Fruit fly (Drosophila melanogaster) whole organism, embryonic: Measurements from ENCODE around the gene Ugt37A3.

Experiments used
- Antp ChIP-seq: fragments of 200-800 bp; sonication (Bioruptor generic); optimal IDR thresholded peaks from 3 replicates; lab custom pipeline; 2016; ENCODE audit warnings: missing biosample characterization, missing genetic modification characterization
- Atf3 ChIP-seq: fragments of 200-800 bp; sonication (Bioruptor generic); optimal IDR thresholded peaks from 3 replicates; lab custom pipeline; 2016; ENCODE audit warnings: missing biosample characterization, missing genetic modification characterization
- Awh ChIP-seq: fragments of 200-800 bp; sonication (Bioruptor generic); IDR thresholded peaks from 2 replicates; pipeline ENCODE4, ENCODE4 v1.3.6; 2022; ENCODE audit warnings: missing biosample characterization, missing genetic modification characterization
- B-H2 ChIP-seq: fragments of 200-800 bp; sonication (Bioruptor generic); optimal IDR thresholded peaks from 2 replicates; lab custom pipeline; 2018; ENCODE audit warnings: missing biosample characterization, mild to moderate bottlenecking, missing genetic modification characterization
- Bdp1 ChIP-seq: fragments of 200-800 bp; sonication (Bioruptor generic); optimal IDR thresholded peaks from 3 replicates; lab custom pipeline; 2016; ENCODE audit warnings: missing biosample characterization, missing genetic modification characterization
- CG10543 ChIP-seq: fragments of 200-800 bp; sonication (Bioruptor generic); optimal IDR thresholded peaks from 3 replicates; lab custom pipeline; 2017; ENCODE audit warnings: missing biosample characterization, mild to moderate bottlenecking, missing genetic modification characterization, moderate library complexity
- CG11085 ChIP-seq: fragments of 200-800 bp; sonication (Bioruptor generic); IDR thresholded peaks from 2 replicates; pipeline ENCODE4 v1.3.6; 2022; ENCODE audit warnings: missing biosample characterization, missing genetic modification characterization
- CG11093 ChIP-seq: fragments of 200-800 bp; sonication (Bioruptor generic); IDR thresholded peaks from 3 replicates; pipeline ENCODE4 v1.3.6; 2022; ENCODE audit warnings: missing biosample characterization, missing genetic modification characterization
- CG14050 ChIP-seq: fragments of 200-800 bp; sonication (Bioruptor generic); IDR thresholded peaks from 3 replicates; pipeline ENCODE4 v1.3.6; 2022; ENCODE audit warnings: missing biosample characterization, missing genetic modification characterization
- CG16815 ChIP-seq: fragments of 200-800 bp; sonication (Bioruptor generic); optimal IDR thresholded peaks from 3 replicates; lab custom pipeline; 2017; ENCODE audit warnings: missing biosample characterization, mild to moderate bottlenecking, missing genetic modification characterization
- CG18011 ChIP-seq: fragments of 200-800 bp; sonication (Bioruptor generic); optimal IDR thresholded peaks from 2 replicates; lab custom pipeline; 2017; ENCODE audit warnings: missing biosample characterization, missing genetic modification characterization, mild to moderate bottlenecking, moderate library complexity, missing genotype
- CG1832 ChIP-seq: fragments of 200-800 bp; sonication (Bioruptor generic); optimal IDR thresholded peaks from 2 replicates; lab custom pipeline; 2017; ENCODE audit warnings: missing biosample characterization, mild to moderate bottlenecking, missing genetic modification characterization, inconsistent platforms
- CG3163 ChIP-seq: fragments of 200-800 bp; sonication (Bioruptor generic); optimal IDR thresholded peaks from 3 replicates; lab custom pipeline; 2016; ENCODE audit warnings: missing biosample characterization, missing genetic modification characterization
- CG32772 ChIP-seq: fragments of 200-800 bp; sonication (Bioruptor generic); IDR thresholded peaks from 2 replicates; pipeline ENCODE4 v1.3.6; 2022; ENCODE audit warnings: missing biosample characterization, missing genetic modification characterization
- CG43689 ChIP-seq: fragments of 200-800 bp; sonication (Bioruptor generic); IDR thresholded peaks from 2 replicates; pipeline ENCODE4 v1.3.6; 2022; ENCODE audit warnings: missing biosample characterization, missing genetic modification characterization
- CG4424 ChIP-seq: fragments of 200-800 bp; sonication (Bioruptor generic); optimal IDR thresholded peaks from 3 replicates; lab custom pipeline; 2016; ENCODE audit warnings: missing biosample characterization, missing genetic modification characterization
- CG4854 ChIP-seq: fragments of 200-800 bp; sonication (Bioruptor generic); optimal IDR thresholded peaks from 2 replicates; lab custom pipeline; 2016; ENCODE audit warnings: missing biosample characterization, missing genetic modification characterization, inconsistent platforms
- CG8765 ChIP-seq: fragments of 200-800 bp; sonication (Bioruptor generic); IDR thresholded peaks from 2 replicates; pipeline ENCODE4 v1.3.6; 2022; ENCODE audit warnings: missing biosample characterization, missing genetic modification characterization
- CG9215 ChIP-seq: fragments of 200-800 bp; sonication (Bioruptor generic); IDR thresholded peaks from 2 replicates; pipeline ENCODE4 v1.3.6; 2022; ENCODE audit warnings: missing biosample characterization, missing genetic modification characterization
- CG9932 ChIP-seq: fragments of 200-800 bp; sonication (Bioruptor generic); IDR thresholded peaks from 2 replicates; pipeline ENCODE4 v1.3.6; 2022; ENCODE audit warnings: missing biosample characterization, missing genetic modification characterization
- CkIIα-i1 ChIP-seq: fragments of 200-800 bp; sonication (Bioruptor generic); IDR thresholded peaks from 2 replicates; pipeline ENCODE4 v1.3.6; 2022; ENCODE audit warnings: missing biosample characterization, missing genetic modification characterization
- Eip74EF ChIP-seq, 2 experiments: fragments of 200-800 bp in 1 of 2; fragments of >200 bp in 1 of 2; sonication (Bioruptor generic) in 1 of 2; optimal IDR thresholded peaks; 2 replicates each; lab custom pipeline; 2017 to 2019; ENCODE audit warnings: missing biosample characterization in 2 of 2, missing genetic modification characterization in 2 of 2, mild to moderate bottlenecking in 1 of 2, moderate library complexity in 1 of 2
- Fer2 ChIP-seq: fragments of 200-800 bp; sonication (Bioruptor generic); optimal IDR thresholded peaks from 2 replicates; lab custom pipeline; 2018; ENCODE audit warnings: missing biosample characterization, mild to moderate bottlenecking, missing genetic modification characterization, moderate library complexity
- Hmx ChIP-seq: fragments of 200-800 bp; sonication (Bioruptor generic); optimal IDR thresholded peaks from 2 replicates; lab custom pipeline; 2016; ENCODE audit warnings: missing biosample characterization, missing genetic modification characterization
- Hr78 ChIP-seq, 2 experiments: fragments of 200-800 bp in 1 of 2; fragments of >200 bp in 1 of 2; sonication (Bioruptor generic) in 1 of 2; optimal IDR thresholded peaks; 2 replicates each; lab custom pipeline; 2017 to 2019; ENCODE audit warnings: missing biosample characterization in 2 of 2, missing genetic modification characterization in 2 of 2, mild to moderate bottlenecking in 1 of 2, moderate library complexity in 1 of 2
- Lim3 ChIP-seq: fragments of 200-800 bp; sonication (Bioruptor generic); IDR thresholded peaks from 2 replicates; pipeline ENCODE4 v1.3.6; 2022; ENCODE audit warnings: missing biosample characterization, missing genetic modification characterization
- MBD-R2 ChIP-seq: fragments of 200-800 bp; sonication (Bioruptor generic); IDR thresholded peaks from 2 replicates; pipeline ENCODE4 v1.3.6; 2022; ENCODE audit warnings: missing biosample characterization, missing genetic modification characterization
- NFAT ChIP-seq: fragments of 200-800 bp; sonication (Bioruptor generic); IDR thresholded peaks from 2 replicates; pipeline ENCODE4 v1.3.6; 2022; ENCODE audit warnings: missing biosample characterization, missing genetic modification characterization
- Nf-YB ChIP-seq: fragments of 200-800 bp; sonication (Bioruptor generic); optimal IDR thresholded peaks from 3 replicates; lab custom pipeline; 2019; ENCODE audit warnings: missing biosample characterization, mild to moderate bottlenecking, missing genetic modification characterization, moderate library complexity
- Rfx ChIP-seq: fragments of 200-800 bp; sonication (Bioruptor generic); IDR thresholded peaks from 2 replicates; pipeline ENCODE4 v1.3.6; 2022; ENCODE audit warnings: missing biosample characterization, missing genetic modification characterization
- Side ChIP-seq: fragments of 200-800 bp; sonication (Bioruptor generic); optimal IDR thresholded peaks from 2 replicates; lab custom pipeline; 2016; ENCODE audit warnings: missing biosample characterization, missing genetic modification characterization
- Sry-β ChIP-seq: fragments of 200-800 bp; sonication (Bioruptor generic); optimal IDR thresholded peaks from 2 replicates; lab custom pipeline; 2018; ENCODE audit warnings: missing biosample characterization, mild to moderate bottlenecking, missing genetic modification characterization, moderate library complexity
- Xbp1 ChIP-seq: fragments of 200-800 bp; sonication (Bioruptor generic); optimal IDR thresholded peaks from 3 replicates; lab custom pipeline; 2016; ENCODE audit warnings: missing biosample characterization, mild to moderate bottlenecking, missing genetic modification characterization
- crc ChIP-seq: fragments of 200-800 bp; sonication (Bioruptor generic); optimal IDR thresholded peaks from 2 replicates; lab custom pipeline; 2016; ENCODE audit warnings: missing biosample characterization, missing genetic modification characterization
- da ChIP-seq: fragments of 200-800 bp; sonication (Bioruptor generic); optimal IDR thresholded peaks from 2 replicates; lab custom pipeline; 2016; ENCODE audit warnings: missing biosample characterization, missing genetic modification characterization
- dm ChIP-seq: fragments of 200-800 bp; sonication (Bioruptor generic); optimal IDR thresholded peaks from 3 replicates; lab custom pipeline; 2016; ENCODE audit warnings: missing biosample characterization, missing genetic modification characterization
- dmrt11E ChIP-seq: fragments of 200-800 bp; sonication (Bioruptor generic); optimal IDR thresholded peaks from 3 replicates; lab custom pipeline; 2018; ENCODE audit warnings: missing biosample characterization, mild to moderate bottlenecking, missing genetic modification characterization, moderate library complexity
- dmrt99B ChIP-seq: fragments of 200-800 bp; sonication (Bioruptor generic); optimal IDR thresholded peaks from 2 replicates; lab custom pipeline; 2018; ENCODE audit warnings: missing biosample characterization, mild to moderate bottlenecking, missing genetic modification characterization, moderate library complexity
- ftz-f1 ChIP-seq: fragments of 200-800 bp; sonication (Bioruptor generic); optimal IDR thresholded peaks from 2 replicates; lab custom pipeline; 2016; ENCODE audit warnings: missing biosample characterization, missing genetic modification characterization
- her ChIP-seq: fragments of 200-800 bp; sonication (Bioruptor generic); optimal IDR thresholded peaks from 2 replicates; lab custom pipeline; 2016; ENCODE audit warnings: missing biosample characterization, missing genetic modification characterization
- ind ChIP-seq: fragments of 200-800 bp; sonication (Bioruptor generic); optimal IDR thresholded peaks from 3 replicates; lab custom pipeline; 2016; ENCODE audit warnings: missing biosample characterization, missing genetic modification characterization
- pnt ChIP-seq: fragments of 200-800 bp; sonication (Bioruptor generic); optimal IDR thresholded peaks from 3 replicates; lab custom pipeline; 2016; ENCODE audit warnings: missing biosample characterization, missing genetic modification characterization
- pzg ChIP-seq: fragments of 200-800 bp; sonication (Bioruptor generic); optimal IDR thresholded peaks from 3 replicates; lab custom pipeline; 2018; ENCODE audit warnings: missing biosample characterization, mild to moderate bottlenecking, missing genetic modification characterization, moderate library complexity
- sens-2 ChIP-seq: fragments of 200-800 bp; sonication (Bioruptor generic); IDR thresholded peaks from 2 replicates; pipeline ENCODE4 v1.3.6; 2022; ENCODE audit warnings: missing biosample characterization, missing genetic modification characterization
- so ChIP-seq: fragments of 200-800 bp; sonication (Bioruptor generic); IDR thresholded peaks from 3 replicates; pipeline ENCODE4 v1.3.6; 2022; ENCODE audit warnings: missing biosample characterization, missing genetic modification characterization
- tll ChIP-seq, 2 experiments: fragments of 200-800 bp in 1 of 2; fragments of >200 bp in 1 of 2; sonication (Bioruptor generic) in 1 of 2; optimal IDR thresholded peaks; 2 replicates each; lab custom pipeline; 2017 to 2019; ENCODE audit warnings: missing biosample characterization in 2 of 2, missing genetic modification characterization in 2 of 2, mild to moderate bottlenecking in 1 of 2, moderate library complexity in 1 of 2
- tup ChIP-seq: fragments of 200-800 bp; sonication (Bioruptor generic); optimal IDR thresholded peaks from 2 replicates; lab custom pipeline; 2016; ENCODE audit warnings: missing biosample characterization, mild to moderate bottlenecking, missing genetic modification characterization, moderate library complexity
- usp ChIP-seq: fragments of >200 bp; optimal IDR thresholded peaks from 2 replicates; lab custom pipeline; 2017; ENCODE audit warnings: missing biosample characterization, missing genetic modification characterization
- zen ChIP-seq: fragments of 200-800 bp; sonication (Bioruptor generic); optimal IDR thresholded peaks from 3 replicates; lab custom pipeline; 2018; ENCODE audit warnings: missing biosample characterization, mild to moderate bottlenecking, missing genetic modification characterization, moderate library complexity

Gene Ugt37A3

dm6 chr3R:12717588-12718535, 25.6 kb downstream of the Ugt37A3 start (continued):
- TF ChIP-seq so (GFP tag; lab: Robert Waterston, UW) (no peak; the same call in 2 of the 3 replicates), CG18011 (GFP tag; lab: Kevin White, UChicago) (peak; percentile 39), CG11085 (GFP tag; lab: Robert Waterston, UW) (peak; percentile 53; the same call in 1 of the 2 replicates), CG43689 (no peak), CG1832 (GFP tag; lab: Kevin White, UChicago) (no peak), CkIIα-i1 (GFP tag; lab: Robert Waterston, UW) (no peak), CG4424 (GFP tag; lab: Kevin White, UChicago) (peak; percentile 57), Bdp1 (GFP tag; lab: Kevin White, UChicago) (peak; percentile 37), CG9932 (peak; percentile 64), Fer2 (tag; lab: Kevin White, UChicago) (peak; percentile 6), CG4854 (GFP tag; lab: Kevin White, UChicago) (peak; percentile 10), her (peak; percentile 3), CG11093 (GFP tag; lab: Robert Waterston, UW) (no peak), CG14050 (GFP tag; lab: Robert Waterston, UW) (peak; percentile 63), pzg (no peak), NFAT (GFP tag; lab: Robert Waterston, UW) (peak; percentile 36; the same call in 1 of the 2 replicates), pnt (GFP tag; lab: Kevin White, UChicago) (peak; percentile 6), usp (GFP tag; lab: Kevin White, UChicago) (no peak), Hr78 (GFP tag; optimal IDR thresholded peaks at IDR 0.05; lab: Kevin White, UChicago) (no peak), CG32772 (GFP tag; lab: Robert Waterston, UW) (peak; percentile 45; the same call in 1 of the 2 replicates), da (GFP tag; lab: Kevin White, UChicago) (peak; percentile 4), CG3163 (peak; percentile 27), Eip74EF (GFP tag; optimal IDR thresholded peaks at IDR 0.05; lab: Kevin White, UChicago) (no peak), ind (GFP tag; lab: Kevin White, UChicago) (peak; percentile 59), CG8765 (GFP tag; lab: Robert Waterston, UW) (no peak), Atf3 (GFP tag; lab: Kevin White, UChicago) (peak; percentile 11), B-H2 (GFP tag; lab: Kevin White, UChicago) (no peak), Hmx (no peak), zen (tag; lab: Kevin White, UChicago) (no peak), dm (GFP tag; lab: Kevin White, UChicago) (no peak), CG10543 (GFP tag; lab: Kevin White, UChicago) (no peak), Sry-β (GFP tag; lab: Kevin White, UChicago) (no peak), Side (GFP tag; lab: Kevin White, UChicago) (no peak), Nf-YB (GFP tag; lab: Kevin White, UChicago) (no peak), sens-2 (no peak), Lim3 (no peak), dmrt99B (tag; lab: Kevin White, UChicago) (peak; percentile 70), crc (GFP tag; lab: Kevin White, UChicago) (peak; percentile 19), dmrt11E (tag; lab: Kevin White, UChicago) (no peak), CG16815 (no peak), CG9215 (GFP tag; lab: Robert Waterston, UW) (peak; percentile 32; the same call in 1 of the 2 replicates), MBD-R2 (no peak; the same call in 1 of the 2 replicates), Awh (GFP tag; lab: Robert Waterston, UW) (0 out of 2 replicates have a peak, but pooled peaks have one; percentile 21), Rfx (GFP tag; lab: Robert Waterston, UW) (peak; percentile 75), tup (GFP tag; lab: Kevin White, UChicago) (no peak), Antp (GFP tag; lab: Kevin White, UChicago) (peak; percentile 56), tll (GFP tag; optimal IDR thresholded peaks at IDR 0.05; lab: Kevin White, UChicago) (no peak), ftz-f1 (GFP tag; lab: Kevin White, UChicago) (no peak), Xbp1 (GFP tag; lab: Kevin White, UChicago) (peak; percentile 49)
